Worm (Caenorhabditis elegans) whole organism, L1 larva: ENCODE data around the gene C39B10.4.
A peak's percentile ranks its signal among the peaks of the same experiment; 100 is the strongest.

Experiments
- C16A3.4 ChIP-seq: fragments of 150-350 bp; optimal IDR thresholded peaks from 2 replicates; lab custom pipeline; 2014; ENCODE audit warnings: missing biosample characterization, missing genetic modification characterization
- C34B4.2 ChIP-seq: sonication (generic microtip); optimal IDR thresholded peaks from 2 replicates; lab custom pipeline; 2017; ENCODE audit warnings: mild to moderate bottlenecking, missing genetic modification characterization, missing compliant biosample characterization
- F16B12.6 ChIP-seq: fragments of 150-350 bp; optimal IDR thresholded peaks from 2 replicates; lab custom pipeline; 2014; ENCODE audit warnings: missing biosample characterization, missing genetic modification characterization
- Y116A8C.19 ChIP-seq: sonication (generic microtip); optimal IDR thresholded peaks from 2 replicates; lab custom pipeline; 2016; ENCODE audit warnings: missing compliant biosample characterization, missing genetic modification characterization, borderline replicate concordance
- alr-1 ChIP-seq: fragments of 200-800 bp; sonication (Bioruptor generic); optimal IDR thresholded peaks from 2 replicates; lab custom pipeline; 2018; ENCODE audit warnings: borderline replicate concordance, mild to moderate bottlenecking, missing genetic modification characterization, missing compliant biosample characterization
- aly-2 ChIP-seq: fragments of 150-350 bp; optimal IDR thresholded peaks from 2 replicates; lab custom pipeline; 2014; ENCODE audit warnings: missing biosample characterization, missing genetic modification characterization
- blmp-1 ChIP-seq: fragments of 150-350 bp; optimal IDR thresholded peaks from 2 replicates; lab custom pipeline; 2014; ENCODE audit warnings: missing biosample characterization, missing genetic modification characterization
- ceh-88 ChIP-seq: fragments of 200-800 bp; sonication (Bioruptor generic); IDR thresholded peaks from 2 replicates; pipeline ENCODE4 v1.3.6; 2022; ENCODE audit warnings: missing genetic modification characterization, missing compliant biosample characterization
- ceh-90 ChIP-seq: sonication (generic microtip); optimal IDR thresholded peaks from 2 replicates; lab custom pipeline; 2016; ENCODE audit warnings: missing genetic modification characterization, missing compliant biosample characterization
- ces-1 ChIP-seq: fragments of 150-350 bp; optimal IDR thresholded peaks from 2 replicates; lab custom pipeline; 2014; ENCODE audit warnings: missing biosample characterization, missing genetic modification reagents, missing genetic modification characterization
- dsc-1 ChIP-seq: sonication (generic microtip); optimal IDR thresholded peaks from 2 replicates; lab custom pipeline; 2016; ENCODE audit warnings: mild to moderate bottlenecking, missing genetic modification characterization, missing compliant biosample characterization
- efl-3 ChIP-seq: fragments of 200-800 bp; sonication (Bioruptor generic); optimal IDR thresholded peaks from 2 replicates; lab custom pipeline; 2018; ENCODE audit warnings: mild to moderate bottlenecking, missing genetic modification characterization, missing compliant biosample characterization
- egl-13 ChIP-seq: sonication (generic microtip); optimal IDR thresholded peaks from 2 replicates; lab custom pipeline; 2016; ENCODE audit warnings: missing genotype, missing genetic modification reagents, missing genetic modification characterization, missing compliant biosample characterization
- ets-5 ChIP-seq: fragments of 200-800 bp; sonication (Bioruptor generic); IDR thresholded peaks from 2 replicates; pipeline ENCODE4 v1.3.6; 2022; ENCODE audit warnings: missing genetic modification characterization, missing compliant biosample characterization
- fkh-8 ChIP-seq: sonication (generic microtip); optimal IDR thresholded peaks from 2 replicates; lab custom pipeline; 2016; ENCODE audit warnings: mild to moderate bottlenecking, missing genetic modification characterization, missing compliant biosample characterization
- fos-1 ChIP-seq: fragments of 150-350 bp; optimal IDR thresholded peaks from 2 replicates; lab custom pipeline; 2014; ENCODE audit warnings: missing biosample characterization, missing genetic modification characterization
- hlh-17 ChIP-seq: fragments of 200-800 bp; sonication (Bioruptor generic); optimal IDR thresholded peaks from 2 replicates; lab custom pipeline; 2018; ENCODE audit warnings: missing genetic modification characterization, mild to moderate bottlenecking, missing compliant biosample characterization, moderate library complexity, borderline replicate concordance
- hpl-2 ChIP-seq: fragments of 150-350 bp; optimal IDR thresholded peaks from 2 replicates; lab custom pipeline; 2014; ENCODE audit warnings: missing biosample characterization, missing genetic modification reagents, missing genetic modification characterization
- isw-1 ChIP-seq: fragments of 200-800 bp; sonication (Bioruptor generic); IDR thresholded peaks from 2 replicates; pipeline ENCODE4 v1.3.6; 2022; ENCODE audit warnings: missing genetic modification characterization, missing compliant biosample characterization
- jun-1 ChIP-seq: fragments of 150-350 bp; optimal IDR thresholded peaks from 2 replicates; lab custom pipeline; 2014; ENCODE audit warnings: missing biosample characterization, missing genetic modification reagents, missing genetic modification characterization
- lin-13 ChIP-seq: fragments of 150-350 bp; optimal IDR thresholded peaks from 2 replicates; lab custom pipeline; 2014; ENCODE audit warnings: missing biosample characterization, missing genetic modification reagents, missing genetic modification characterization
- lin-14 ChIP-seq: fragments of 200-800 bp; sonication (Bioruptor generic); optimal IDR thresholded peaks from 2 replicates; lab custom pipeline; 2018; ENCODE audit warnings: mild to moderate bottlenecking, missing genetic modification characterization, moderate library complexity, missing compliant biosample characterization
- lin-15B ChIP-seq: fragments of 150-350 bp; sonication (generic microtip); optimal IDR thresholded peaks from 3 replicates; lab custom pipeline; 2014; ENCODE audit warnings: missing biosample characterization, missing genetic modification characterization
- lin-35 ChIP-seq, 2 experiments: fragments of 150-350 bp; optimal IDR thresholded peaks; 2 replicates each; lab custom pipeline; 2014; ENCODE audit warnings: missing biosample characterization in 2 of 2, missing genetic modification characterization in 2 of 2, missing genetic modification reagents in 2 of 2
- lin-39 ChIP-seq: fragments of 150-350 bp; optimal IDR thresholded peaks from 2 replicates; lab custom pipeline; 2014; ENCODE audit warnings: missing biosample characterization, missing genetic modification reagents, missing genetic modification characterization
- mab-9 ChIP-seq: fragments of 200-800 bp; sonication (Bioruptor generic); IDR thresholded peaks from 2 replicates; pipeline ENCODE4 v1.3.6; 2022; ENCODE audit warnings: missing genetic modification reagents, missing genetic modification characterization, missing compliant biosample characterization
- mef-2 ChIP-seq: fragments of 150-350 bp; optimal IDR thresholded peaks from 2 replicates; lab custom pipeline; 2014; ENCODE audit warnings: missing biosample characterization, missing genetic modification characterization
- mep-1 ChIP-seq: fragments of 150-350 bp; optimal IDR thresholded peaks from 2 replicates; lab custom pipeline; 2014; ENCODE audit warnings: missing biosample characterization, missing genetic modification characterization
- nhr-20 ChIP-seq: sonication (generic microtip); optimal IDR thresholded peaks from 2 replicates; lab custom pipeline; 2016; ENCODE audit warnings: mild to moderate bottlenecking, missing genetic modification characterization, missing compliant biosample characterization
- nhr-237 ChIP-seq: fragments of 150-350 bp; optimal IDR thresholded peaks from 2 replicates; lab custom pipeline; 2014; ENCODE audit warnings: missing biosample characterization, missing genetic modification characterization
- nhr-47 ChIP-seq: sonication (generic microtip); optimal IDR thresholded peaks from 2 replicates; lab custom pipeline; 2016; ENCODE audit warnings: mild to moderate bottlenecking, missing genetic modification characterization, moderate library complexity, missing compliant biosample characterization
- nhr-77 ChIP-seq: fragments of 150-350 bp; optimal IDR thresholded peaks from 2 replicates; lab custom pipeline; 2014; ENCODE audit warnings: missing biosample characterization, missing genetic modification characterization
- nhr-84 ChIP-seq: sonication (generic microtip); optimal IDR thresholded peaks from 2 replicates; lab custom pipeline; 2017; ENCODE audit warnings: missing biosample characterization, missing genetic modification characterization
- nhr-85 ChIP-seq: sonication (generic microtip); peaks from one replicate; lab custom pipeline; 2016; ENCODE audit warnings: missing genetic modification characterization, inconsistent platforms, missing compliant biosample characterization
- nhr-90 ChIP-seq: sonication (generic microtip); optimal IDR thresholded peaks from 2 replicates; lab custom pipeline; 2016; ENCODE audit warnings: mild to moderate bottlenecking, missing genetic modification characterization, missing compliant biosample characterization; ENCODE audit not compliant: poor library complexity
- pag-3 ChIP-seq: sonication (generic microtip); optimal IDR thresholded peaks from 2 replicates; lab custom pipeline; 2017; ENCODE audit warnings: missing genetic modification characterization, mild to moderate bottlenecking, missing compliant biosample characterization, antibody characterized with exemption, borderline replicate concordance; ENCODE audit not compliant: insufficient read depth
- pax-3 ChIP-seq: fragments of 200-800 bp; sonication (Bioruptor generic); optimal IDR thresholded peaks from 2 replicates; lab custom pipeline; 2018; ENCODE audit warnings: mild to moderate bottlenecking, missing genetic modification characterization, moderate library complexity, missing compliant biosample characterization
- pqm-1 ChIP-seq: sonication (generic microtip); optimal IDR thresholded peaks from 3 replicates; lab custom pipeline; 2017; ENCODE audit warnings: missing biosample characterization, missing genetic modification characterization
- rnt-1 ChIP-seq: sonication (generic microtip); optimal IDR thresholded peaks from 2 replicates; lab custom pipeline; 2016; ENCODE audit warnings: mild to moderate bottlenecking, missing genetic modification characterization, moderate library complexity, missing compliant biosample characterization
- snpc-4 ChIP-seq: fragments of 150-350 bp; optimal IDR thresholded peaks from 2 replicates; lab custom pipeline; 2014; ENCODE audit warnings: missing biosample characterization, missing genetic modification characterization
- sox-4 ChIP-seq: sonication (generic microtip); optimal IDR thresholded peaks from 2 replicates; lab custom pipeline; 2016; ENCODE audit warnings: missing genetic modification characterization, missing compliant biosample characterization
- swsn-7 ChIP-seq: sonication (generic microtip); optimal IDR thresholded peaks from 2 replicates; lab custom pipeline; 2016; ENCODE audit warnings: missing genetic modification characterization, missing compliant biosample characterization
- tlp-1 ChIP-seq: fragments of 150-350 bp; optimal IDR thresholded peaks from 2 replicates; lab custom pipeline; 2014; ENCODE audit warnings: missing biosample characterization, missing genetic modification characterization
- unc-130 ChIP-seq: fragments of 150-350 bp; optimal IDR thresholded peaks from 2 replicates; lab custom pipeline; 2017; ENCODE audit warnings: missing biosample characterization, missing genetic modification characterization, inconsistent platforms
- unc-62 ChIP-seq: fragments of 150-350 bp; optimal IDR thresholded peaks from 2 replicates; lab custom pipeline; 2014; ENCODE audit warnings: missing biosample characterization, missing genetic modification reagents, missing genetic modification characterization
- unc-86 ChIP-seq: sonication (generic microtip); optimal IDR thresholded peaks from 2 replicates; lab custom pipeline; 2016; ENCODE audit warnings: missing genetic modification characterization, missing compliant biosample characterization
- unc-98 ChIP-seq: fragments of 200-800 bp; sonication (Bioruptor generic); IDR thresholded peaks from 2 replicates; pipeline ENCODE4 v1.3.6; 2022; ENCODE audit warnings: missing genetic modification characterization, missing compliant biosample characterization
- vab-15 ChIP-seq: sonication (generic microtip); optimal IDR thresholded peaks from 2 replicates; lab custom pipeline; 2017; ENCODE audit warnings: missing genotype, mild to moderate bottlenecking, missing genetic modification characterization, missing compliant biosample characterization
- xbp-1 ChIP-seq: sonication (generic microtip); optimal IDR thresholded peaks from 2 replicates; lab custom pipeline; 2016; ENCODE audit warnings: missing genetic modification characterization, missing compliant biosample characterization
- zag-1 ChIP-seq: fragments of 150-350 bp; optimal IDR thresholded peaks from 2 replicates; lab custom pipeline; 2014; ENCODE audit warnings: missing biosample characterization, missing genetic modification characterization
- ztf-11 ChIP-seq, 2 experiments: sonication (generic microtip); optimal IDR thresholded peaks; 2 replicates each; lab custom pipeline; 2016 to 2017; ENCODE audit warnings: missing genetic modification characterization in 2 of 2, missing biosample characterization in 1 of 2, missing compliant biosample characterization in 1 of 2
- ztf-4 ChIP-seq: fragments of 150-350 bp; optimal IDR thresholded peaks from 2 replicates; lab custom pipeline; 2014; ENCODE audit warnings: missing biosample characterization, missing genetic modification characterization

C39B10.4 gene

DNA sequence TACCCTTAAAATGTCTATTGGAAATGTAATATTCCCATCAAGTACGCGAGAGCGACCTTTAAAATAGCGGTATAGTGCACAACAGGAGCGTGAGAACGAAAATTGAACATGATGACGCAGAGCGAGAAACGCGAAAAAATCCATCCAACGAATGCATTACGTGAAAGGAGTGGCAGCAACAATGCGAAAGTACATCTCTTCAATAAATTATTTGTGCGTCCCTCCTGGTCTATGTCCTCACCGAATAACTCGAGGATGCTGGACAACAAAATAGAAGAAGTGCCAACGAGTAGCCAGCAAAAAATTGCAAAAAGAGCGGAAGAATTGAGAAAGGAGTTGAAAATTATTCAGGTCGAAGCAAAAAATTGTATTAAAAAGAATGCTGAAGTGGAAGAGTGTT is 10.9 kb upstream of the C39B10.4 start (continued):
- TF ChIP-seq unc-86 (tag; lab: Kevin White, UChicago) (peak; percentile 30), ets-5 (GFP tag; lab: Robert Waterston, UW) (no peak), blmp-1 (peak; percentile 35), nhr-90 (no peak), unc-130 (tag; lab: Kevin White, UChicago) (no peak), dsc-1 (no peak), mep-1 (tag; lab: Kevin White, UChicago) (no peak), lin-14 (peak; percentile 57), jun-1 (tag; lab: Kevin White, UChicago) (no peak), nhr-84 (tag; lab: Kevin White, UChicago) (no peak), fkh-8 (tag; lab: Kevin White, UChicago) (no peak)

DNA sequence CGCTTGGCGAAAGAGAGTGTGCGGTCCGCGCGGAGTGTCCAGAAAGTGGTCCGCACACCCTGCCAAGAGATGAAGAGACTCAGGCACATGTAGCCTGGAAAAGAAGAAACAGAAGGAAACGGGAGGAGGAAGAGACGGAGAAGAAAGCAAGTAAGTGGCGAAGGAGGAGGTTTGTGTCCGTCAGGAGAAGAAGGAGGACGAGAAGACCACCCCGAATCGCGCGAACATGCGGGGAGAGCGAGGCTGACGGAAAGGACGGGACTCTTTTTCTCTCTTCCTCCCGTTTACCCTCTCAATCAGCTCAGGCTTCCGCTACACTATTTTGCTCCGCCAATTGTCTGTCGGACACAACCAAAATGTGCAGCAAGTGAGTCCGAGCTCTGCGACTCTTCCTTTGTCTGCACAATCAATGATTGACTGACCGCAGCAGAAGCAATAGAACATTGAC is 9.3 kb upstream of the C39B10.4 start:
- TF ChIP-seq pax-3 (tag; lab: Kevin White, UChicago): peak; percentile 40
- no peak for TF ChIP-seq lin-13 (GFP tag; lab: Kevin White, UChicago)
- no peak for TF ChIP-seq F16B12.6 (tag; lab: Kevin White, UChicago)
- no peak for TF ChIP-seq sox-4 (tag; lab: Kevin White, UChicago)
- TF ChIP-seq isw-1 (GFP tag; lab: Robert Waterston, UW): peak; percentile 64
- TF ChIP-seq blmp-1: peak; percentile 61
- TF ChIP-seq tlp-1 (tag; lab: Kevin White, UChicago): no peak
- no peak for TF ChIP-seq hpl-2 (GFP tag; lab: Kevin White, UChicago)
- peak; percentile 72 for TF ChIP-seq swsn-7 (tag; lab: Kevin White, UChicago)
- no peak for TF ChIP-seq C34B4.2 (tag; lab: Kevin White, UChicago)
- no peak for TF ChIP-seq unc-98 (GFP tag; lab: Robert Waterston, UW)
- TF ChIP-seq lin-14: peak; percentile 97
- TF ChIP-seq ztf-11 (tag; optimal IDR thresholded peaks at IDR 0.05; lab: Kevin White, UChicago): no peak
- TF ChIP-seq nhr-77 (tag; lab: Kevin White, UChicago): peak; percentile 25
- no peak for TF ChIP-seq nhr-237
- TF ChIP-seq efl-3: no peak
- peak in 1 of 2 experiments; percentile 60 for TF ChIP-seq lin-35 (GFP tag; optimal IDR thresholded peaks at IDR 0.05; lab: Kevin White, UChicago)
- no peak for TF ChIP-seq pqm-1 (tag; lab: Kevin White, UChicago)
- no peak for TF ChIP-seq aly-2
- no peak for TF ChIP-seq unc-62
- no peak for TF ChIP-seq alr-1 (tag; lab: Kevin White, UChicago)
- peak; percentile 51 for TF ChIP-seq C16A3.4 (tag; lab: Kevin White, UChicago)
- no peak for TF ChIP-seq lin-39
- TF ChIP-seq nhr-47 (tag; lab: Kevin White, UChicago): peak; percentile 75
- TF ChIP-seq lin-15B (tag; lab: Kevin White, UChicago): no peak
- no peak for TF ChIP-seq nhr-84 (tag; lab: Kevin White, UChicago)
- TF ChIP-seq ceh-88 (GFP tag; lab: Robert Waterston, UW): no peak
- TF ChIP-seq Y116A8C.19 (tag; lab: Kevin White, UChicago): no peak
- peak; percentile 53 for TF ChIP-seq xbp-1 (tag; lab: Kevin White, UChicago)
- TF ChIP-seq nhr-90: no peak
- peak; percentile 3 for TF ChIP-seq egl-13
- TF ChIP-seq zag-1 (tag; lab: Kevin White, UChicago): no peak
- TF ChIP-seq nhr-20 (tag; lab: Kevin White, UChicago): peak; percentile 32
- TF ChIP-seq ces-1 (GFP tag; lab: Kevin White, UChicago): peak; percentile 41
- no peak for TF ChIP-seq mef-2 (tag; lab: Kevin White, UChicago)
- peak; percentile 16 for TF ChIP-seq fos-1 (tag; lab: Kevin White, UChicago)
- TF ChIP-seq fkh-8 (tag; lab: Kevin White, UChicago): peak; percentile 89
- no peak for TF ChIP-seq nhr-85 (tag; lab: Kevin White, UChicago)
- TF ChIP-seq snpc-4 (tag; lab: Kevin White, UChicago): no peak
- TF ChIP-seq hlh-17 (GFP tag; lab: Kevin White, UChicago): no peak
- peak; percentile 55 for TF ChIP-seq mab-9 (GFP tag; lab: Robert Waterston, UW)
- TF ChIP-seq vab-15: no peak
- no peak for TF ChIP-seq ceh-90 (tag; lab: Kevin White, UChicago)
- no peak for TF ChIP-seq pag-3
- TF ChIP-seq ztf-4: peak; percentile 35
- TF ChIP-seq rnt-1 (tag; lab: Kevin White, UChicago): peak; percentile 39
